Worm (Caenorhabditis elegans): Measurements from ENCODE around the gene C29E4.14.

Gene C29E4.14

DNA sequence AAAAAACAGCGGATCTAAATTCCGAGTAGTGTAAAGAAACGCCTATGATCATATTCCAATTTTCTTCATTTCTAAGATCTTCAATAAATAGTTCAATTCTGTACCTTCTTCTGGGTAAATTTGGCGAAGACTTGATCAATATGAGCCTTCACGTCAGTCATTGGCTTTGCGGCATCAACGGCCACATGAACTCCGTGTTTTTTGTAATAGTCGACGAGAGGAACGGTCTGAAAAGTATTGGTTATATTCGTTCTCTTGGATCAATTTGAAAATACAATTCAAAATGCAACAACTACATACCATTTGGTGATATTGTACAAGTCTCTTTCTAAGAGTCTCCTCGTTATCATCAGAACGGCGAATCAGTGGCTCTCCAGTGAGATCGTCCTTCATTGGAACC, 30.5 kb downstream of the C29E4.14 start:
- TF ChIP-seq rpc-1 (optimal IDR thresholded peaks at IDR 0.05) (no peak), rpc-1 (tag; optimal IDR thresholded peaks at IDR 0.05) (no peak)

DNA sequence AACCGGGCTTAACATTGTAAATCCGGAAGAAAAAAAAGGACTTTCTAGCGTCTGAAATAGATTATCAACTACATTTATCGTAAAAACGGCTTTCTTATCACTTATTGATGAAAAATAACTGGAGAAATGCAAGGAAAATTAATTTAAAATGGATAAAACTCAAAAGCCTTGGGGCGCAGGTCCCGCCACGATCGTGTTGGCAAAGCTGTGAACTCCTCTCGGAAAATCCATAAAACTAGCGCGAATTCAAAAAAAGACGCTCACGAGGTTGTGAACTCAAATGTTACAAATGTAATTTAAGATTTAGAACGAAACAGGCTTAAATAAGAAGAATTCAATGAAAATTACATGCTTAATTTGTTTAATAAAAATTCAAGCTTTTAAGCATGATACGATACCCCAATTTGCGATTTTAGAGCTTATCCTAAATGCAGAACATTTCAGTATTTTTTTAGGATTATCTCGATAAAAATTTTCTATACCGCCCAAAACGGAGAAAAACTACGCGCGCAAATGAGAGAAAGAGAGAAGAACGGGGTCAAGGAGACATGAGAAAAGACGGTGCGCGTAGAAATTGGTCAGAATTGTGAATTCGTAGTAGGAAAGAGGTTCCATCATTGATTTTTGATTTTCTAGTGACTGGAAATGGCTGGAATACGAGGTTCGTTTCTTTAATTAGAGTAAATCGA, 32.3 kb downstream of the C29E4.14 start, which contains the start of gene C29E4.15:
C29E4.15 (plus strand) TSS at position 547 of the 689 bp plus-strand sequence.
- no peak for TF ChIP-seq snpc-1.1 (tag; optimal IDR thresholded peaks at IDR 0.05; ENCODE audit: insufficient read depth)
- TF ChIP-seq F33H1.4 (GFP tag; IDR thresholded peaks at IDR 0.05): peak; percentile 63
- TF ChIP-seq snpc-3.4 (tag; optimal IDR thresholded peaks at IDR 0.05): peak; percentile 38
- no peak for TF ChIP-seq hmg-1.2 (GFP tag; IDR thresholded peaks at IDR 0.05)
- TF ChIP-seq ama-1 (optimal IDR thresholded peaks at IDR 0.05): no peak
- TF ChIP-seq ama-1 (GFP tag; optimal IDR thresholded peaks at IDR 0.05): no peak
- TF ChIP-seq B0261.1 (tag; optimal IDR thresholded peaks at IDR 0.05): no peak
- TF ChIP-seq lin-35 (GFP tag; optimal IDR thresholded peaks at IDR 0.05): peak in 1 of 3 experiments; percentile 88
- TF ChIP-seq aptf-2 (GFP tag; conservative IDR thresholded peaks at IDR 0.05): no peak
- no peak for TF ChIP-seq F57C9.4 (tag; optimal IDR thresholded peaks at IDR 0.05)
- no peak for TF ChIP-seq B0019.2 (GFP tag; conservative IDR thresholded peaks at IDR 0.05)
- no peak for TF ChIP-seq bed-1 (GFP tag; IDR thresholded peaks at IDR 0.05)
- peak; percentile 66 for TF ChIP-seq lin-54 (GFP tag; optimal IDR thresholded peaks at IDR 0.05)
- TF ChIP-seq cebp-1 (GFP tag; IDR thresholded peaks at IDR 0.05): no peak
- TF ChIP-seq cebp-1 (tag; optimal IDR thresholded peaks at IDR 0.05): no peak
- no peak for TF ChIP-seq C06A6.2 (GFP tag; conservative IDR thresholded peaks at IDR 0.05)
- no peak for TF ChIP-seq nfyb-1 (GFP tag; IDR thresholded peaks at IDR 0.05)
- peak; percentile 65 for TF ChIP-seq dpl-1 (GFP tag; optimal IDR thresholded peaks at IDR 0.05)
- no peak for TF ChIP-seq hrde-1 (tag; optimal IDR thresholded peaks at IDR 0.05; ENCODE audit: borderline replicate concordance)
- 0 out of 2 replicates have a peak, but pooled peaks have one; percentile 9 for TF ChIP-seq dox-1 (GFP tag; IDR thresholded peaks at IDR 0.05)
- TF ChIP-seq tbx-9 (tag; optimal IDR thresholded peaks at IDR 0.05; ENCODE audit: borderline replicate concordance): no peak
- peak; percentile 41; the same call in 1 of the 2 replicates for TF ChIP-seq madf-6 (GFP tag; IDR thresholded peaks at IDR 0.05)
- TF ChIP-seq efl-1 (GFP tag; optimal IDR thresholded peaks at IDR 0.05): peak; percentile 44
- no peak for TF ChIP-seq ztf-22 (GFP tag; optimal IDR thresholded peaks at IDR 0.05)
- TF ChIP-seq nhr-120 (GFP tag; IDR thresholded peaks at IDR 0.05): no peak
- no peak for TF ChIP-seq nhr-90 (tag; optimal IDR thresholded peaks at IDR 0.05)
- no peak for TF ChIP-seq F39B2.1 (GFP tag; IDR thresholded peaks at IDR 0.05)
- TF ChIP-seq Y79H2A.3 (GFP tag; conservative IDR thresholded peaks at IDR 0.05): no peak
- no peak for TF ChIP-seq snpc-1.3 (tag; optimal IDR thresholded peaks at IDR 0.05; ENCODE audit: insufficient read depth)
- TF ChIP-seq F37B4.10 (GFP tag; IDR thresholded peaks at IDR 0.05): no peak
- no peak for TF ChIP-seq F49E8.2 (tag; optimal IDR thresholded peaks at IDR 0.05; ENCODE audit: insufficient read depth)
- TF ChIP-seq lin-26 (GFP tag; IDR thresholded peaks at IDR 0.05): no peak
- no peak for TF ChIP-seq zim-3 (tag; optimal IDR thresholded peaks at IDR 0.05)
- TF ChIP-seq egrh-3 (GFP tag; IDR thresholded peaks at IDR 0.05): no peak

DNA sequence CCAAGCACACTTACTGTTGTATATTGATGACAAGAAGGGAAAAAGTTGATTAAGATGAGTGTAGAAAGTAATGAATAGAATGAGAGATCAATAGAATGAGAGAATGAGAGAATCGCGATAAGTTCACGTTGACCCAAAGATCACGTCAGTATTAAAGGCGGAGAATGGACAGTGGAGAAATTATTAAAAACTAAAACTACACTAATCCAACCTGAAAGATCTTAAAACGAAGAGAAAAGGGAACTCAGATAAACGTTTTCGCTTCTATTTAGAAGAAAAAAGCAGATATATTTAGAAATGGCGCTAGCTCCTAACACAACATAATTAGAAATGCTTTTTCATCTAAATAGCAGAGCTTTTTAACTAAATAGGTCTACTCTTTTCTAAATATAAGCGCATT, 33.3 kb downstream of the C29E4.14 start, which contains the start of gene let-754:
let-754 (minus strand) TSS at position 101 of the 400 bp plus-strand sequence.
- TF ChIP-seq T26A5.8 (tag; optimal IDR thresholded peaks at IDR 0.05) (no peak), mel-28 (tag; optimal IDR thresholded peaks at IDR 0.05; ENCODE audit: borderline replicate concordance) (no peak), hmg-1.2 (GFP tag; IDR thresholded peaks at IDR 0.05) (no peak), C06A6.2 (GFP tag; conservative IDR thresholded peaks at IDR 0.05) (no peak), cebp-2 (GFP tag; IDR thresholded peaks at IDR 0.05) (no peak), dpff-1 (tag; optimal IDR thresholded peaks at IDR 0.05) (no peak), ztf-28 (GFP tag; IDR thresholded peaks at IDR 0.05) (no peak), F23B12.7 (tag; optimal IDR thresholded peaks at IDR 0.05; ENCODE audit: insufficient read depth) (no peak), B0035.1 (tag; optimal IDR thresholded peaks at IDR 0.05) (no peak), C17E4.6 (GFP tag; IDR thresholded peaks at IDR 0.05) (no peak), aptf-2 (GFP tag; conservative IDR thresholded peaks at IDR 0.05) (no peak), him-1 (tag; optimal IDR thresholded peaks at IDR 0.05) (no peak), akir-1 (GFP tag; optimal IDR thresholded peaks at IDR 0.05) (no peak), egl-18 (GFP tag; IDR thresholded peaks at IDR 0.05) (no peak)
